Worm (Caenorhabditis elegans) whole organism, young adult: ENCODE results near the gene flp-10.

Experiments
- B0261.1 ChIP-seq: sonication (generic microtip); optimal IDR thresholded peaks from 2 replicates; lab custom pipeline; 2016; ENCODE audit warnings: mild to moderate bottlenecking, missing genetic modification characterization, moderate library complexity, missing compliant biosample characterization
- B0336.3 ChIP-seq: fragments of 200-800 bp; sonication (Bioruptor generic); IDR thresholded peaks from 2 replicates; pipeline ENCODE4 v1.3.6; 2022; ENCODE audit warnings: missing genetic modification characterization, missing compliant biosample characterization
- C06A6.2 ChIP-seq: fragments of 200-800 bp; sonication (Bioruptor generic); conservative IDR thresholded peaks from 2 replicates; pipeline ENCODE4 v1.3.6; 2022; ENCODE audit warnings: missing genetic modification characterization, missing compliant biosample characterization
- D2030.7 ChIP-seq: fragments of 200-800 bp; sonication (Bioruptor generic); IDR thresholded peaks from 2 replicates; pipeline ENCODE4 v1.3.6; 2022; ENCODE audit warnings: missing genetic modification reagents, missing genetic modification characterization, missing compliant biosample characterization
- F10E7.11 ChIP-seq: sonication (generic microtip); optimal IDR thresholded peaks from 2 replicates; lab custom pipeline; 2017; ENCODE audit warnings: mild to moderate bottlenecking, missing genetic modification characterization, moderate library complexity, missing compliant biosample characterization
- F22D6.2 ChIP-seq: sonication (generic microtip); optimal IDR thresholded peaks from 2 replicates; lab custom pipeline; 2016; ENCODE audit warnings: mild to moderate bottlenecking, missing genetic modification characterization, missing compliant biosample characterization
- F33H1.4 ChIP-seq: fragments of 200-800 bp; sonication (Bioruptor generic); IDR thresholded peaks from 2 replicates; pipeline ENCODE4 v1.3.6; 2022; ENCODE audit warnings: missing genetic modification reagents, missing genetic modification characterization, missing compliant biosample characterization
- F39B2.1 ChIP-seq: fragments of 200-800 bp; sonication (Bioruptor generic); IDR thresholded peaks from 2 replicates; pipeline ENCODE4 v1.3.6; 2022; ENCODE audit warnings: missing genetic modification reagents, missing genetic modification characterization, missing compliant biosample characterization
- F55B11.4 ChIP-seq: sonication (generic microtip); optimal IDR thresholded peaks from 2 replicates; lab custom pipeline; 2016; ENCODE audit warnings: missing compliant biosample characterization, missing genetic modification characterization, borderline replicate concordance; ENCODE audit not compliant: insufficient read depth
- T26A5.8 ChIP-seq: sonication (generic microtip); optimal IDR thresholded peaks from 2 replicates; lab custom pipeline; 2016; ENCODE audit warnings: missing genetic modification characterization, missing compliant biosample characterization
- Y56A3A.18 ChIP-seq: fragments of 200-800 bp; sonication (Bioruptor generic); IDR thresholded peaks from 2 replicates; pipeline ENCODE4 v1.3.6; 2022; ENCODE audit warnings: missing genetic modification reagents, missing genetic modification characterization, missing compliant biosample characterization
- Y67H2A.10 ChIP-seq: fragments of 200-800 bp; sonication (Bioruptor generic); conservative IDR thresholded peaks from 2 replicates; pipeline ENCODE4 v1.3.6; 2022; ENCODE audit warnings: missing genetic modification reagents, missing genetic modification characterization, missing compliant biosample characterization
- Y95B8A.8 ChIP-seq: fragments of 200-800 bp; sonication (Bioruptor generic); IDR thresholded peaks from 2 replicates; pipeline ENCODE4 v1.3.6; 2022; ENCODE audit warnings: missing genetic modification reagents, missing genetic modification characterization, missing compliant biosample characterization
- ama-1 ChIP-seq, 3 experiments: fragments of 150-350 bp in 1 of 3; sonication (generic microtip) in 2 of 3; optimal IDR thresholded peaks; 2 replicates each; lab custom pipeline; 2014 to 2018; ENCODE audit warnings: missing biosample characterization in 2 of 3, missing genetic modification characterization in 2 of 3, missing genetic modification reagents in 2 of 3
- aptf-2 ChIP-seq: fragments of 200-800 bp; sonication (Bioruptor generic); conservative IDR thresholded peaks from 2 replicates; pipeline ENCODE4 v1.3.6; 2022; ENCODE audit warnings: missing genetic modification reagents, missing genetic modification characterization, missing compliant biosample characterization
- attf-3 ChIP-seq: fragments of 200-800 bp; sonication (Bioruptor generic); conservative IDR thresholded peaks from 2 replicates; pipeline ENCODE4 v1.3.6; 2022; ENCODE audit warnings: missing genetic modification reagents, missing genetic modification characterization, missing compliant biosample characterization
- bed-1 ChIP-seq: fragments of 200-800 bp; sonication (Bioruptor generic); IDR thresholded peaks from 2 replicates; pipeline ENCODE4 v1.3.6; 2022; ENCODE audit warnings: missing genetic modification reagents, missing genetic modification characterization, missing compliant biosample characterization
- ccch-3 ChIP-seq: fragments of 200-800 bp; sonication (Bioruptor generic); optimal IDR thresholded peaks from 2 replicates; lab custom pipeline; 2018; ENCODE audit warnings: mild to moderate bottlenecking, missing genetic modification characterization, missing compliant biosample characterization
- ceh-27 ChIP-seq: fragments of 200-800 bp; sonication (Bioruptor generic); optimal IDR thresholded peaks from 2 replicates; lab custom pipeline; 2018; ENCODE audit warnings: mild to moderate bottlenecking, missing genetic modification characterization, moderate library complexity, missing compliant biosample characterization
- die-1 ChIP-seq: sonication (generic microtip); optimal IDR thresholded peaks from 2 replicates; lab custom pipeline; 2016; ENCODE audit warnings: missing genotype, mild to moderate bottlenecking, missing genetic modification characterization, missing compliant biosample characterization
- dox-1 ChIP-seq: fragments of 200-800 bp; sonication (Bioruptor generic); IDR thresholded peaks from 2 replicates; pipeline ENCODE4 v1.3.6; 2022; ENCODE audit warnings: missing genetic modification reagents, missing genetic modification characterization, missing compliant biosample characterization
- dpl-1 ChIP-seq: fragments of 150-350 bp; optimal IDR thresholded peaks from 2 replicates; lab custom pipeline; 2014; ENCODE audit warnings: missing biosample characterization, missing genetic modification reagents, missing genetic modification characterization
- egl-18 ChIP-seq: fragments of 200-800 bp; sonication (Bioruptor generic); IDR thresholded peaks from 2 replicates; pipeline ENCODE4 v1.3.6; 2022; ENCODE audit warnings: missing genetic modification reagents, missing genetic modification characterization, missing compliant biosample characterization
- ekl-4 ChIP-seq: fragments of 200-800 bp; sonication (Bioruptor generic); IDR thresholded peaks from 2 replicates; pipeline ENCODE4 v1.3.6; 2022; ENCODE audit warnings: missing genetic modification reagents, missing genetic modification characterization, missing compliant biosample characterization
- hlh-12 ChIP-seq: sonication (generic microtip); optimal IDR thresholded peaks from 2 replicates; lab custom pipeline; 2016; ENCODE audit warnings: missing genetic modification characterization, missing compliant biosample characterization
- hmg-1.2 ChIP-seq: fragments of 200-800 bp; sonication (Bioruptor generic); IDR thresholded peaks from 2 replicates; pipeline ENCODE4 v1.3.6; 2022; ENCODE audit warnings: missing genetic modification reagents, missing genetic modification characterization, missing compliant biosample characterization
- hrde-1 ChIP-seq: sonication (generic microtip); optimal IDR thresholded peaks from 2 replicates; lab custom pipeline; 2016; ENCODE audit warnings: missing genetic modification characterization, mild to moderate bottlenecking, missing compliant biosample characterization, moderate library complexity, missing genotype, missing genetic modification reagents, borderline replicate concordance
- lin-26 ChIP-seq: fragments of 200-800 bp; sonication (Bioruptor generic); IDR thresholded peaks from 2 replicates; pipeline ENCODE4 v1.3.6; 2022; ENCODE audit warnings: missing genetic modification reagents, missing genetic modification characterization, missing compliant biosample characterization
- lin-40 ChIP-seq: sonication (generic microtip); optimal IDR thresholded peaks from 2 replicates; lab custom pipeline; 2016; ENCODE audit warnings: missing genetic modification characterization, mild to moderate bottlenecking, missing compliant biosample characterization, missing genotype, missing genetic modification reagents
- lin-54 ChIP-seq: fragments of 200-800 bp; sonication (Bioruptor generic); optimal IDR thresholded peaks from 2 replicates; lab custom pipeline; 2018; ENCODE audit warnings: mild to moderate bottlenecking, missing genetic modification characterization, missing compliant biosample characterization
- madf-10 ChIP-seq: sonication (generic microtip); optimal IDR thresholded peaks from 2 replicates; lab custom pipeline; 2016; ENCODE audit warnings: mild to moderate bottlenecking, missing genetic modification characterization, missing compliant biosample characterization
- mxl-1 ChIP-seq: sonication (generic microtip); optimal IDR thresholded peaks from 2 replicates; lab custom pipeline; 2016; ENCODE audit warnings: missing genetic modification characterization, missing compliant biosample characterization
- nfya-1 ChIP-seq: sonication (generic microtip); optimal IDR thresholded peaks from 2 replicates; lab custom pipeline; 2017; ENCODE audit warnings: antibody characterized with exemption, missing compliant biosample characterization, missing genetic modification characterization, borderline replicate concordance; ENCODE audit not compliant: insufficient read depth
- nfya-2 ChIP-seq: fragments of 200-800 bp; sonication (Bioruptor generic); IDR thresholded peaks from 2 replicates; pipeline ENCODE4 v1.3.6; 2022; ENCODE audit warnings: missing genetic modification reagents, missing genetic modification characterization, missing compliant biosample characterization
- nhr-120 ChIP-seq: fragments of 200-800 bp; sonication (Bioruptor generic); IDR thresholded peaks from 2 replicates; pipeline ENCODE4 v1.3.6; 2022; ENCODE audit warnings: missing genetic modification characterization, missing compliant biosample characterization
- nhr-27 ChIP-seq: fragments of 200-800 bp; sonication (Bioruptor generic); optimal IDR thresholded peaks from 2 replicates; lab custom pipeline; 2018; ENCODE audit warnings: mild to moderate bottlenecking, missing genetic modification characterization, moderate library complexity, missing compliant biosample characterization
- pbrm-1 ChIP-seq: fragments of 200-800 bp; sonication (Bioruptor generic); IDR thresholded peaks from 2 replicates; pipeline ENCODE4 v1.3.6; 2022; ENCODE audit warnings: missing genetic modification reagents, missing genetic modification characterization, missing compliant biosample characterization
- rcor-1 ChIP-seq: fragments of 200-800 bp; sonication (Bioruptor generic); IDR thresholded peaks from 2 replicates; pipeline ENCODE4 v1.3.6; 2022; ENCODE audit warnings: missing genetic modification reagents, missing genetic modification characterization, missing compliant biosample characterization
- repo-1 ChIP-seq: sonication (generic microtip); optimal IDR thresholded peaks from 2 replicates; lab custom pipeline; 2017; ENCODE audit warnings: mild to moderate bottlenecking, missing genetic modification characterization, missing compliant biosample characterization
- sea-2 ChIP-seq: fragments of 200-800 bp; sonication (Bioruptor generic); IDR thresholded peaks from 2 replicates; pipeline ENCODE4 v1.3.6; 2022; ENCODE audit warnings: missing genetic modification characterization, missing compliant biosample characterization
- snpc-3.4 ChIP-seq: sonication (generic microtip); optimal IDR thresholded peaks from 2 replicates; lab custom pipeline; 2017; ENCODE audit warnings: missing genetic modification characterization, mild to moderate bottlenecking, missing compliant biosample characterization, antibody characterized with exemption, moderate library complexity, missing genotype, missing genetic modification reagents
- snpc-4 ChIP-seq, 5 experiments: fragments of 150-350 bp in 1 of 5; sonication (generic microtip) in 4 of 5; optimal IDR thresholded peaks; 2 replicates each; lab custom pipeline; 2014 to 2018; ENCODE audit warnings: missing genetic modification characterization in 5 of 5, missing biosample characterization in 3 of 5, antibody characterized with exemption in 2 of 5, mild to moderate bottlenecking in 2 of 5, missing compliant biosample characterization in 2 of 5, missing genotype in 2 of 5, moderate library complexity in 2 of 5, missing genetic modification reagents in 1 of 5
- tbx-9 ChIP-seq: sonication (generic microtip); optimal IDR thresholded peaks from 2 replicates; lab custom pipeline; 2016; ENCODE audit warnings: borderline replicate concordance, missing genetic modification characterization, inconsistent platforms, missing compliant biosample characterization
- unc-62 ChIP-seq: fragments of 150-350 bp; optimal IDR thresholded peaks from 2 replicates; lab custom pipeline; 2014; ENCODE audit warnings: missing biosample characterization, missing genetic modification reagents, missing genetic modification characterization
- zim-3 ChIP-seq: sonication (generic microtip); optimal IDR thresholded peaks from 2 replicates; lab custom pipeline; 2017; ENCODE audit warnings: mild to moderate bottlenecking, missing genetic modification characterization, moderate library complexity, missing compliant biosample characterization
- ztf-22 ChIP-seq: fragments of 200-800 bp; sonication (Bioruptor generic); optimal IDR thresholded peaks from 2 replicates; lab custom pipeline; 2018; ENCODE audit warnings: mild to moderate bottlenecking, missing genetic modification characterization, moderate library complexity, missing compliant biosample characterization
- ztf-28 ChIP-seq: fragments of 200-800 bp; sonication (Bioruptor generic); IDR thresholded peaks from 2 replicates; pipeline ENCODE4 v1.3.6; 2022; ENCODE audit warnings: missing genetic modification reagents, missing genetic modification characterization, missing compliant biosample characterization

Gene flp-10

DNA sequence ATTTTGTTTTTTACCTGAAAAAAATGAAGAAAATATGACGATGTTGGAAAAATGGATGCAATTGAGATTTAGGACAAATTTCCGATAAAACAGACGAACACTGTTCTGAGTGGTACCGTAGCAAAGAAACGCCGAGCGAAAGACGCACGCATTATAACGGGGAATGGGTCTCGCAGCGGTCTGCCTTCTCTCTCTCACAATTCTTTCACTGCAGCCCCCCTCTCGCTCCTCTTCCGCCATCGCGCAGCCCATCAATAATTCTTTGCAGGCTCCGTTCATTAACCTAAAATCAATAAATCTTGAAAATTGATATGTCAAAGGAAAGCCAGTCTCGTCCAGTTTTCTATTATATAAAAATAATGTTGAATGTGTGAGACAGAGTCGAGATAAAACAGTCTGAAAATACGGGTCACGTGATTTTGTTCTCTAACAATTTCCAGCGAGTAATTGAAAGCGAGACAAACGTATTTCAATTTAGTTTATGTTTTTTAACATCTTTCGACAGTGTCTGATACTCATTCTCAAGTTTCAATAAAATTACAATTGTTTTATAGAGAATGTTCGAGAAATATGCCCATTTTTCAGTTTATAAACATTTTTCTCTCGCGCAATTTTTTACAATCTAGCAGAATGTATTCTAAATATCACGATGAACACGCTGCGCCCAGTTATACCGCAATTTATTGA is 40.9 kb downstream of the flp-10 start (continued):
- TF ChIP-seq F55B11.4 (tag; lab: Kevin White, UChicago): no peak
- TF ChIP-seq attf-3 (GFP tag; lab: Robert Waterston, UW): no peak
- TF ChIP-seq nfya-2 (GFP tag; lab: Robert Waterston, UW): no peak
- TF ChIP-seq snpc-3.4 (tag; lab: Kevin White, UChicago): no peak
- no peak for TF ChIP-seq B0261.1 (tag; lab: Kevin White, UChicago)
- no peak for TF ChIP-seq nhr-27 (tag; lab: Kevin White, UChicago)
- no peak for TF ChIP-seq C06A6.2 (GFP tag; lab: Robert Waterston, UW)
- TF ChIP-seq sea-2 (GFP tag; lab: Robert Waterston, UW): no peak
- TF ChIP-seq Y67H2A.10 (GFP tag; lab: Robert Waterston, UW): no peak
- TF ChIP-seq mxl-1 (tag; lab: Kevin White, UChicago): no peak
- TF ChIP-seq tbx-9: no peak
- TF ChIP-seq dpl-1 (GFP tag; lab: Kevin White, UChicago): no peak
- TF ChIP-seq F22D6.2: no peak
- TF ChIP-seq hlh-12 (tag; lab: Kevin White, UChicago): no peak
- TF ChIP-seq madf-10 (tag; lab: Kevin White, UChicago): no peak
- peak; percentile 2 for TF ChIP-seq lin-54 (GFP tag; lab: Kevin White, UChicago)
- TF ChIP-seq ama-1 (optimal IDR thresholded peaks at IDR 0.05; lab: Kevin White, UChicago): no peak
- no peak for TF ChIP-seq ama-1 (GFP tag; optimal IDR thresholded peaks at IDR 0.05; lab: Kevin White, UChicago)
- peak; percentile 25; the same call in 1 of the 2 replicates for TF ChIP-seq hmg-1.2
- no peak for TF ChIP-seq die-1 (tag; lab: Kevin White, UChicago)
- no peak for TF ChIP-seq B0336.3 (GFP tag; lab: Robert Waterston, UW)
- TF ChIP-seq hrde-1 (tag; lab: Kevin White, UChicago): no peak
- TF ChIP-seq pbrm-1 (GFP tag; lab: Robert Waterston, UW): no peak
- TF ChIP-seq zim-3 (tag; lab: Kevin White, UChicago): no peak
- TF ChIP-seq ztf-28 (GFP tag; lab: Robert Waterston, UW): no peak
- TF ChIP-seq F39B2.1 (GFP tag; lab: Robert Waterston, UW): no peak
- no peak for TF ChIP-seq D2030.7 (GFP tag; lab: Robert Waterston, UW)
- TF ChIP-seq repo-1: no peak
- no peak for TF ChIP-seq ceh-27 (GFP tag; lab: Kevin White, UChicago)
- TF ChIP-seq ekl-4 (GFP tag; lab: Robert Waterston, UW): no peak
- no peak for TF ChIP-seq lin-26
- TF ChIP-seq snpc-4 (GFP tag; optimal IDR thresholded peaks at IDR 0.05; lab: Kevin White, UChicago): no peak
- peak in 3 of 4 experiments; percentile 3 to 50 (median 6) for TF ChIP-seq snpc-4 (tag; optimal IDR thresholded peaks at IDR 0.05; lab: Kevin White, UChicago)
- TF ChIP-seq ccch-3 (GFP tag; lab: Kevin White, UChicago): no peak
- no peak for TF ChIP-seq unc-62 (GFP tag; lab: Kevin White, UChicago)
- no peak for TF ChIP-seq egl-18 (GFP tag; lab: Robert Waterston, UW)
- TF ChIP-seq F10E7.11 (tag; lab: Kevin White, UChicago): no peak
- TF ChIP-seq lin-40 (tag; lab: Kevin White, UChicago): no peak
- TF ChIP-seq Y95B8A.8 (GFP tag; lab: Robert Waterston, UW): no peak
- TF ChIP-seq F33H1.4 (GFP tag; lab: Robert Waterston, UW): peak; percentile 82
- TF ChIP-seq T26A5.8: no peak
- no peak for TF ChIP-seq Y56A3A.18 (GFP tag; lab: Robert Waterston, UW)
- TF ChIP-seq nfya-1 (tag; lab: Kevin White, UChicago): no peak
- TF ChIP-seq aptf-2 (GFP tag; lab: Robert Waterston, UW): no peak
- TF ChIP-seq rcor-1 (GFP tag; lab: Robert Waterston, UW): no peak
- no peak for TF ChIP-seq nhr-120 (GFP tag; lab: Robert Waterston, UW)
- no peak for TF ChIP-seq bed-1
- TF ChIP-seq dox-1 (GFP tag; lab: Robert Waterston, UW): peak; percentile 52; the same call in 1 of the 2 replicates
- TF ChIP-seq ztf-22 (GFP tag; lab: Kevin White, UChicago): no peak
